Fruit fly (Drosophila melanogaster) whole organism, prepupa: ENCODE measurements around the gene MtnD.

Experiments
- Blimp-1 ChIP-seq: fragments of 200-800 bp; sonication (Bioruptor generic); optimal IDR thresholded peaks from 3 replicates; lab custom pipeline; 2017; ENCODE audit warnings: missing biosample characterization, missing genetic modification characterization, mild to moderate bottlenecking, moderate library complexity, missing genetic modification reagents
- CG10631 ChIP-seq: fragments of 200-800 bp; sonication (Bioruptor generic); optimal IDR thresholded peaks from 2 replicates; lab custom pipeline; 2016; ENCODE audit warnings: missing biosample characterization, missing genetic modification characterization
- CG10669 ChIP-seq: fragments of 200-800 bp; sonication (Bioruptor generic); optimal IDR thresholded peaks from 3 replicates; lab custom pipeline; 2018; ENCODE audit warnings: missing biosample characterization, mild to moderate bottlenecking, missing genetic modification characterization, moderate library complexity
- CG11762 ChIP-seq: fragments of 200-800 bp; sonication (Bioruptor generic); optimal IDR thresholded peaks from 3 replicates; lab custom pipeline; 2016; ENCODE audit warnings: missing biosample characterization, missing genetic modification characterization; ENCODE audit not compliant: insufficient read depth
- CG11902 ChIP-seq: fragments of 200-800 bp; sonication (Bioruptor generic); optimal IDR thresholded peaks from 3 replicates; lab custom pipeline; 2016; ENCODE audit warnings: missing biosample characterization, missing genetic modification characterization
- CG15336 ChIP-seq: fragments of 200-800 bp; sonication (Bioruptor generic); IDR thresholded peaks from 2 replicates; pipeline ENCODE4 v1.3.6; 2022; ENCODE audit warnings: missing biosample characterization, missing genetic modification characterization
- CG32006 ChIP-seq: fragments of 200-800 bp; sonication (Bioruptor generic); optimal IDR thresholded peaks from 3 replicates; lab custom pipeline; 2017; ENCODE audit warnings: missing biosample characterization, mild to moderate bottlenecking, missing genetic modification characterization
- CG3919 ChIP-seq: fragments of 200-800 bp; sonication (Bioruptor generic); optimal IDR thresholded peaks from 3 replicates; lab custom pipeline; 2016; ENCODE audit warnings: missing biosample characterization, missing genetic modification characterization
- CG4318 ChIP-seq: fragments of 200-800 bp; sonication (Bioruptor generic); optimal IDR thresholded peaks from 3 replicates; lab custom pipeline; 2017; ENCODE audit warnings: missing biosample characterization, mild to moderate bottlenecking, missing genetic modification characterization
- CG6163 ChIP-seq: fragments of 200-800 bp; sonication (Bioruptor generic); IDR thresholded peaks from 3 replicates; pipeline ENCODE4 v1.3.6; 2022; ENCODE audit warnings: missing biosample characterization, missing genetic modification characterization
- CG6276 ChIP-seq: fragments of 200-800 bp; sonication (Bioruptor generic); optimal IDR thresholded peaks from 2 replicates; lab custom pipeline; 2017; ENCODE audit warnings: missing biosample characterization, mild to moderate bottlenecking, missing genetic modification characterization
- CG6792 ChIP-seq: fragments of 200-800 bp; sonication (Bioruptor generic); optimal IDR thresholded peaks from 3 replicates; lab custom pipeline; 2016; ENCODE audit warnings: missing biosample characterization, missing genetic modification characterization
- CG6808 ChIP-seq: fragments of 200-800 bp; sonication (Bioruptor generic); optimal IDR thresholded peaks from 3 replicates; lab custom pipeline; 2017; ENCODE audit warnings: missing biosample characterization, missing genetic modification characterization, mild to moderate bottlenecking, moderate library complexity, missing genetic modification reagents
- CG8119 ChIP-seq: fragments of 200-800 bp; sonication (Bioruptor generic); IDR thresholded peaks from 3 replicates; pipeline ENCODE4 v1.3.6; 2022; ENCODE audit warnings: missing biosample characterization, missing genetic modification characterization
- CG8632 ChIP-seq: fragments of 200-800 bp; sonication (Bioruptor generic); optimal IDR thresholded peaks from 3 replicates; lab custom pipeline; 2016; ENCODE audit warnings: missing biosample characterization, missing genetic modification characterization
- CG9139 ChIP-seq: fragments of 200-800 bp; sonication (Bioruptor generic); optimal IDR thresholded peaks from 3 replicates; lab custom pipeline; 2017; ENCODE audit warnings: missing biosample characterization, mild to moderate bottlenecking, missing genetic modification characterization
- Eip75B ChIP-seq: fragments of 200-800 bp; sonication (Bioruptor generic); optimal IDR thresholded peaks from 3 replicates; lab custom pipeline; 2016; ENCODE audit warnings: missing biosample characterization, missing genetic modification characterization
- Eip78C ChIP-seq: fragments of 200-800 bp; sonication (Bioruptor generic); peaks from one replicate; lab custom pipeline; 2016; ENCODE audit warnings: missing biosample characterization, missing genetic modification characterization
- Ets21C ChIP-seq: fragments of 200-800 bp; sonication (Bioruptor generic); optimal IDR thresholded peaks from 3 replicates; lab custom pipeline; 2016; ENCODE audit warnings: missing biosample characterization, missing genetic modification characterization
- Hr38 ChIP-seq: sonication (Bioruptor generic); optimal IDR thresholded peaks from 2 replicates; lab custom pipeline; 2016; ENCODE audit warnings: missing biosample characterization, missing genetic modification characterization
- Hr39 ChIP-seq: fragments of 200-800 bp; sonication (Bioruptor generic); optimal IDR thresholded peaks from 2 replicates; lab custom pipeline; 2016; ENCODE audit warnings: missing biosample characterization, missing genetic modification characterization
- Hr4 ChIP-seq: fragments of 200-800 bp; sonication (Bioruptor generic); optimal IDR thresholded peaks from 3 replicates; lab custom pipeline; 2016; ENCODE audit warnings: missing biosample characterization, missing genetic modification characterization
- OdsH ChIP-seq: fragments of 200-800 bp; sonication (Bioruptor generic); optimal IDR thresholded peaks from 3 replicates; lab custom pipeline; 2016; ENCODE audit warnings: missing biosample characterization, missing genetic modification characterization
- Sox14 ChIP-seq: fragments of 200-800 bp; sonication (Bioruptor generic); optimal IDR thresholded peaks from 3 replicates; lab custom pipeline; 2016; ENCODE audit warnings: missing biosample characterization, missing genetic modification characterization
- Sox15 ChIP-seq: fragments of 200-800 bp; sonication (Bioruptor generic); optimal IDR thresholded peaks from 3 replicates; lab custom pipeline; 2016; ENCODE audit warnings: missing biosample characterization, missing genetic modification characterization
- achi ChIP-seq: fragments of 200-800 bp; sonication (Bioruptor generic); optimal IDR thresholded peaks from 3 replicates; lab custom pipeline; 2016; ENCODE audit warnings: missing biosample characterization, missing genetic modification characterization
- cyc ChIP-seq: fragments of 200-800 bp; sonication (Bioruptor generic); optimal IDR thresholded peaks from 3 replicates; lab custom pipeline; 2016; ENCODE audit warnings: missing biosample characterization, missing genetic modification characterization
- dac ChIP-seq: fragments of 200-800 bp; sonication (Bioruptor generic); optimal IDR thresholded peaks from 2 replicates; lab custom pipeline; 2017; ENCODE audit warnings: missing biosample characterization, mild to moderate bottlenecking, missing genetic modification characterization
- dsx ChIP-seq: fragments of 200-800 bp; optimal IDR thresholded peaks from 3 replicates; lab custom pipeline; 2019; ENCODE audit warnings: missing biosample characterization, mild to moderate bottlenecking, missing genetic modification characterization, moderate library complexity; ENCODE audit not compliant: poor library complexity, severe bottlenecking
- eg ChIP-seq: fragments of 200-800 bp; sonication (Bioruptor generic); IDR thresholded peaks from 3 replicates; pipeline ENCODE4 v1.3.6; 2022; ENCODE audit warnings: missing biosample characterization, missing genetic modification characterization
- esn ChIP-seq: fragments of 200-800 bp; sonication (Bioruptor generic); optimal IDR thresholded peaks from 2 replicates; lab custom pipeline; 2016; ENCODE audit warnings: missing biosample characterization, mild to moderate bottlenecking, missing genetic modification characterization, moderate library complexity
- fd59A ChIP-seq: fragments of 200-800 bp; sonication (Bioruptor generic); optimal IDR thresholded peaks from 2 replicates; lab custom pipeline; 2017; ENCODE audit warnings: missing biosample characterization, mild to moderate bottlenecking, missing genetic modification characterization, missing genetic modification reagents
- fkh ChIP-seq: fragments of 200-800 bp; sonication (Bioruptor generic); optimal IDR thresholded peaks from 3 replicates; lab custom pipeline; 2017; ENCODE audit warnings: missing biosample characterization, mild to moderate bottlenecking, missing genetic modification characterization, moderate library complexity
- net ChIP-seq: fragments of 200-800 bp; sonication (Bioruptor generic); optimal IDR thresholded peaks from 3 replicates; lab custom pipeline; 2016; ENCODE audit warnings: missing biosample characterization, missing genetic modification characterization
- pdm3 ChIP-seq: fragments of 200-800 bp; sonication (Bioruptor generic); optimal IDR thresholded peaks from 3 replicates; lab custom pipeline; 2016; ENCODE audit warnings: missing biosample characterization, missing genetic modification characterization
- salr ChIP-seq, 2 experiments: fragments of 200-800 bp; sonication (Bioruptor generic); optimal IDR thresholded peaks; 3 replicates each; lab custom pipeline; 2016 to 2018; ENCODE audit warnings: missing biosample characterization in 2 of 2, missing genetic modification characterization in 2 of 2, mild to moderate bottlenecking in 1 of 2
- ss ChIP-seq, 2 experiments: fragments of 200-800 bp; sonication (Bioruptor generic); optimal IDR thresholded peaks; 2 replicates in 1 of 2; 3 replicates in 1 of 2; lab custom pipeline; 2017 to 2018; ENCODE audit warnings: mild to moderate bottlenecking in 2 of 2, missing biosample characterization in 2 of 2, missing genetic modification characterization in 2 of 2, moderate library complexity in 1 of 2
- vri ChIP-seq: fragments of 200-800 bp; sonication (Bioruptor generic); optimal IDR thresholded peaks from 3 replicates; lab custom pipeline; 2016; ENCODE audit warnings: missing biosample characterization, mild to moderate bottlenecking, missing genetic modification characterization

Gene MtnD

DNA sequence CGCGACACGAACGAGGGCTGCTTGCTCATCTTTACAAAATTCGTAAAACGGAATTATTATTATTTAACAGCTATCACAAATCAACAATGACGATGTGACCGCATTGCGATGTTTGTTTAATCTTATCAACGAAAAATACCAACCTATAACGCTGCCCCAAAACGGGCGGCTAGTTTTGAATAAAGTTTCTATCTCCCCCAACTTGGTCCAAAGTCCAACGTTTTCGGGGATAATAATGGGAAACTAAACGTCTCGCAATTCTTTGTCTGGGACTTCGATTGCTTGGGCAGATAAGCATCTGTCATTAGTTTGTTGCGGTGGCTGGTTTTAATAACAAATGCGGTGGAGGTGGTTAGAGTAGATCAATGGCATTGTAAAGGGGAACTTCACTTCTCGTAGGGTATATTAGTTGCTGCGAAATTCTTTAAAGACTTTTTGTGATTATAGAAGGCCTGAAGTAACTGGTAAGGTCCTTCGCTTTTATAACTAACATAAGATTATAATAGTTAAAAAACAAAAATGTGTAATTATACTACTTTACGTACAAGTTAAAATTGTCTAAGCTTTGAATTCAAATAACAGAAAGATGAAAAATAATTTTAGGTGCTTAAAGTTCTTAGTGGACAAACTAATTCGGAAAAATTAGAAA, 25.4 kb downstream of the MtnD start, which contains the start of gene CG15922 (continued):
- peak; percentile 36 for TF ChIP-seq Hr4 (GFP tag; lab: Kevin White, UChicago)
- TF ChIP-seq CG10631 (GFP tag; lab: Kevin White, UChicago): peak; percentile 18
- no peak for TF ChIP-seq Sox15
- TF ChIP-seq CG6808 (GFP tag; lab: Kevin White, UChicago): peak; percentile 49
- peak; percentile 64 for TF ChIP-seq CG6276
- TF ChIP-seq Blimp-1 (GFP tag; lab: Kevin White, UChicago): no peak
- TF ChIP-seq eg: peak; percentile 44; the same call in 2 of the 3 replicates
- TF ChIP-seq Hr39 (GFP tag; lab: Kevin White, UChicago): peak; percentile 7
- peak in 1 of 2 experiments; percentile 49 for TF ChIP-seq salr (GFP tag; optimal IDR thresholded peaks at IDR 0.05; lab: Kevin White, UChicago)
- TF ChIP-seq fd59A (GFP tag; lab: Kevin White, UChicago): no peak
- peak; percentile 28 for TF ChIP-seq Eip78C (GFP tag; lab: Kevin White, UChicago)
- TF ChIP-seq CG11762 (GFP tag; lab: Kevin White, UChicago): no peak
- TF ChIP-seq CG8632 (GFP tag; lab: Kevin White, UChicago): no peak
- peak; percentile 57 for TF ChIP-seq CG9139
- TF ChIP-seq CG8119 (GFP tag; lab: Robert Waterston, UW): peak; percentile 37; the same call in 2 of the 3 replicates
- TF ChIP-seq ss (GFP tag; optimal IDR thresholded peaks at IDR 0.05; lab: Kevin White, UChicago): peak in 1 of 2 experiments; percentile 41
- peak; percentile 13 for TF ChIP-seq pdm3 (GFP tag; lab: Kevin White, UChicago)
- TF ChIP-seq, all 60 proteins: peak for 21

DNA sequence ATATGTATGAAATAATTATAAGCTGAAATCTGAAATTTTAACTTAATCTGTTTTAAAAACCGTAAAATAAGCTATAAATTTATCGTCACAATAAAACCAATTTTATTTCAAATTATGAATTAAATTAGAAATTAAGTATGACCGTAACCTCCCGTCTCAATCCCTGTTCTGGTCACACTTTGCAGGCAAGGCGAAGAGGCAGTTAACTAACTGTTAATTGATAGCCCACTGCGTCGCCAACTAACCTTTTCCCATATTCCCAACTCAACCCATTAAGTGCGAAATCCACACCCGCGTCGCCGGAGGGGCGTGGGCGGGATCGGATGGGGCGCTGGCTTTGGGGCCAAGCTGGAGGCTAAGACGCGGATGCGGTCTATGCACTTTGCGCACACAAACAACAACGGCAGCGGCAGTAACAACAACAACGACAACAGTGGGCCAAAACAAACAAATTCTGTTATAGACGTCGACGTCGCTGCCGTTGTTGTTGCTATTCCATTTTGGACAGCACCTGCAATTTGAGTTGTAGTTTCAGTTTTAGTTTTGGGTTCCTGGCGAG, 26.0 kb downstream of the MtnD start, which contains the start of gene CG5191:
Gene CG5191, plus strand, starts transcription at position 198 of the 559 bp plus-strand sequence.
- TF ChIP-seq eg (no peak), esn (GFP tag; lab: Kevin White, UChicago) (no peak), CG10669 (no peak), Ets21C (no peak), CG11902 (GFP tag; lab: Kevin White, UChicago) (no peak), cyc (GFP tag; lab: Kevin White, UChicago) (peak; percentile 16), CG6163 (GFP tag; lab: Robert Waterston, UW) (peak; percentile 23; the same call in 1 of the 3 replicates), vri (GFP tag; lab: Kevin White, UChicago) (no peak), fkh (GFP tag; lab: Kevin White, UChicago) (peak; percentile 72)
- TF ChIP-seq, all 60 proteins: peak for 3

DNA sequence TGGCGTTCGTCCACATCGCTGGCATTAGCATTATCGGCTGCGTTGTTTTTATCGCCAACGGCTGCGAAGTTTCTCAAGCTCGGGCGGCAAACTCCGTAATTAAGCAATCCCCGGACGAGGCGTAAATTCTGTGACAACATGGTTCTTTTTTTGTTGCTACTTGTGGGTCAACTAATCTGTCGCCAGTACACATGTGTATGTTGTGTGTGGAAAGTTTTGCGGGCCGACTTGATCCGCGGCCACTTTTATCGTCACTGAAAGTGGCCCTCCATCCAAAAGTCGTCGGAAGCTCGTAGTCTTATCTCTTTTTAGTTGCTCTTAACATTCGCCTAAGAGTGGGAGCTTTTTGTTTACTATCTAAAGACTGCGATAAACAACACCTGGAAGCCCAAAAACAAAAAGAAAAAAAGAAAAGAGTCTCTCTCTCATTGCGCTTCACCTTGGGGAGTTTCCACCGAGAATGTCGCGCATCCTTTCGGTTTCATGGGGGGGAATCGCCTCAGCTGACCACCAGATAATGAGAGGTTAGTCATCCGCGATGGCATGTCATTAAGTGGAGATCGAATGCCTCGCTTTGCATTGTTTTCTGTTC, 29.2 kb downstream of the MtnD start, which contains the start of gene CG10877:
Gene CG10877, minus strand, starts transcription at position 238 of the 592 bp plus-strand sequence.
- TF ChIP-seq Blimp-1 (GFP tag; lab: Kevin White, UChicago) (peak; percentile 87), dsx (GFP tag; lab: Kevin White, UChicago) (peak; percentile 33), Eip78C (GFP tag; lab: Kevin White, UChicago) (peak; percentile 68), achi (GFP tag; lab: Kevin White, UChicago) (no peak), Hr38 (no peak), CG3919 (GFP tag; lab: Kevin White, UChicago) (no peak), CG9139 (no peak), OdsH (GFP tag; lab: Kevin White, UChicago) (no peak), CG15336 (no peak), fd59A (GFP tag; lab: Kevin White, UChicago) (no peak), esn (GFP tag; lab: Kevin White, UChicago) (no peak), dac (no peak), CG4318 (GFP tag; lab: Kevin White, UChicago) (no peak), salr (GFP tag; optimal IDR thresholded peaks at IDR 0.05; lab: Kevin White, UChicago) (no peak), Eip75B (GFP tag; lab: Kevin White, UChicago) (no peak), ss (GFP tag; optimal IDR thresholded peaks at IDR 0.05; lab: Kevin White, UChicago) (peak; percentile 57 to 59), net (GFP tag; lab: Kevin White, UChicago) (peak; percentile 30), fkh (GFP tag; lab: Kevin White, UChicago) (peak; percentile 15), CG8119 (GFP tag; lab: Robert Waterston, UW) (no peak), CG6808 (GFP tag; lab: Kevin White, UChicago) (peak; percentile 42), CG6792 (GFP tag; lab: Kevin White, UChicago) (no peak), CG6276 (peak; percentile 1), Sox14 (GFP tag; lab: Kevin White, UChicago) (no peak), CG32006 (GFP tag; lab: Kevin White, UChicago) (no peak), vri (GFP tag; lab: Kevin White, UChicago) (peak; percentile 64)
